Fruit fly (Drosophila melanogaster) whole organism, embryonic: Measurements from ENCODE around the gene CG11898.
A peak's percentile ranks its signal among the peaks of the same experiment; 100 is the strongest.

ENCODE experiments used
- BEAF-32 ChIP-seq: fragments of 200-800 bp; sonication (Bioruptor generic); optimal IDR thresholded peaks from 3 replicates; lab custom pipeline; 2017; ENCODE audit warnings: missing biosample characterization, missing genetic modification characterization, mild to moderate bottlenecking, moderate library complexity, missing genetic modification reagents
- CG11093 ChIP-seq: fragments of 200-800 bp; sonication (Bioruptor generic); IDR thresholded peaks from 3 replicates; pipeline ENCODE4 v1.3.6; 2022; ENCODE audit warnings: missing biosample characterization, missing genetic modification characterization
- CG12236 ChIP-seq: fragments of 200-800 bp; sonication (Bioruptor generic); optimal IDR thresholded peaks from 2 replicates; lab custom pipeline; 2016; ENCODE audit warnings: missing biosample characterization, missing genetic modification characterization
- CG12659 ChIP-seq: fragments of 200-800 bp; sonication (Bioruptor generic); optimal IDR thresholded peaks from 3 replicates; lab custom pipeline; 2017; ENCODE audit warnings: mild to moderate bottlenecking, missing biosample characterization, missing genetic modification reagents, missing genetic modification characterization
- CG12769 ChIP-seq: fragments of 200-800 bp; sonication (Bioruptor generic); optimal IDR thresholded peaks from 2 replicates; lab custom pipeline; 2019; ENCODE audit warnings: missing biosample characterization, mild to moderate bottlenecking, missing genetic modification characterization, moderate library complexity
- CG14965 ChIP-seq: fragments of 200-800 bp; sonication (Bioruptor generic); optimal IDR thresholded peaks from 2 replicates; lab custom pipeline; 2016; ENCODE audit warnings: missing biosample characterization, missing genetic modification characterization, borderline replicate concordance
- CG15073 ChIP-seq: fragments of 200-800 bp; sonication (Bioruptor generic); optimal IDR thresholded peaks from 2 replicates; lab custom pipeline; 2016; ENCODE audit warnings: missing biosample characterization, missing genetic modification characterization
- CG16813 ChIP-seq: fragments of 200-800 bp; sonication (Bioruptor generic); IDR thresholded peaks from 3 replicates; pipeline ENCODE4 v1.3.6; 2022; ENCODE audit warnings: missing biosample characterization, missing genetic modification characterization; ENCODE audit not compliant: partially characterized antibody
- CG1792 ChIP-seq: fragments of 200-800 bp; sonication (Bioruptor generic); optimal IDR thresholded peaks from 2 replicates; lab custom pipeline; 2016; ENCODE audit warnings: missing biosample characterization, missing genetic modification characterization
- CG2678 ChIP-seq: fragments of 200-800 bp; sonication (Bioruptor generic); optimal IDR thresholded peaks from 3 replicates; lab custom pipeline; 2019; ENCODE audit warnings: missing biosample characterization, mild to moderate bottlenecking, missing genetic modification characterization, moderate library complexity
- CG3163 ChIP-seq: fragments of 200-800 bp; sonication (Bioruptor generic); optimal IDR thresholded peaks from 3 replicates; lab custom pipeline; 2016; ENCODE audit warnings: missing biosample characterization, missing genetic modification characterization
- CG34376 ChIP-seq: fragments of 200-800 bp; sonication (Bioruptor generic); optimal IDR thresholded peaks from 2 replicates; lab custom pipeline; 2018; ENCODE audit warnings: missing biosample characterization, mild to moderate bottlenecking, missing genetic modification characterization
- CG3995 ChIP-seq: fragments of 200-800 bp; sonication (Bioruptor generic); optimal IDR thresholded peaks from 3 replicates; lab custom pipeline; 2016; ENCODE audit warnings: missing biosample characterization, missing genetic modification characterization
- CG4360 ChIP-seq: fragments of 200-800 bp; sonication (Bioruptor generic); IDR thresholded peaks from 2 replicates; pipeline ENCODE4 v1.3.6; 2022; ENCODE audit warnings: missing biosample characterization, missing genetic modification characterization
- CG4730 ChIP-seq: fragments of 200-800 bp; sonication (Bioruptor generic); IDR thresholded peaks from 2 replicates; pipeline ENCODE4 v1.3.6; 2022; ENCODE audit warnings: missing biosample characterization, missing genetic modification characterization
- CG6175 ChIP-seq: fragments of 200-800 bp; sonication (Bioruptor generic); IDR thresholded peaks from 3 replicates; pipeline ENCODE4 v1.3.6; 2022; ENCODE audit warnings: missing biosample characterization, missing genetic modification characterization
- CG6765 ChIP-seq: fragments of 200-800 bp; sonication (Bioruptor generic); optimal IDR thresholded peaks from 3 replicates; lab custom pipeline; 2017; ENCODE audit warnings: missing biosample characterization, mild to moderate bottlenecking, missing genetic modification characterization
- CG9215 ChIP-seq: fragments of 200-800 bp; sonication (Bioruptor generic); IDR thresholded peaks from 2 replicates; pipeline ENCODE4 v1.3.6; 2022; ENCODE audit warnings: missing biosample characterization, missing genetic modification characterization
- CHES-1-like ChIP-seq: fragments of 200-800 bp; sonication (Bioruptor generic); optimal IDR thresholded peaks from 2 replicates; lab custom pipeline; 2016; ENCODE audit warnings: missing biosample characterization, missing genetic modification characterization
- Elba2 ChIP-seq: fragments of 200-800 bp; sonication (Bioruptor generic); optimal IDR thresholded peaks from 3 replicates; lab custom pipeline; 2016; ENCODE audit warnings: missing biosample characterization, missing genetic modification characterization
- Ets97D ChIP-seq: fragments of 200-800 bp; sonication (Bioruptor generic); optimal IDR thresholded peaks from 3 replicates; lab custom pipeline; 2016; ENCODE audit warnings: missing biosample characterization, missing genetic modification characterization
- H15 ChIP-seq: fragments of 200-800 bp; sonication (Bioruptor generic); IDR thresholded peaks from 3 replicates; pipeline ENCODE4 v1.3.6; 2022; ENCODE audit warnings: missing biosample characterization, missing genetic modification characterization
- Hey ChIP-seq: fragments of 200-800 bp; sonication (Bioruptor generic); optimal IDR thresholded peaks from 3 replicates; lab custom pipeline; 2018; ENCODE audit warnings: missing biosample characterization, mild to moderate bottlenecking, missing genetic modification characterization
- Hsf ChIP-seq: fragments of 200-800 bp; sonication (Bioruptor generic); optimal IDR thresholded peaks from 3 replicates; lab custom pipeline; 2016; ENCODE audit warnings: missing biosample characterization, missing genetic modification characterization
- Lim3 ChIP-seq: fragments of 200-800 bp; sonication (Bioruptor generic); IDR thresholded peaks from 2 replicates; pipeline ENCODE4 v1.3.6; 2022; ENCODE audit warnings: missing biosample characterization, missing genetic modification characterization
- Lpt ChIP-seq: fragments of >200 bp; optimal IDR thresholded peaks from 2 replicates; lab custom pipeline; 2018; ENCODE audit warnings: missing biosample characterization, missing genetic modification characterization
- MESR4 ChIP-seq: fragments of 200-800 bp; sonication (Bioruptor generic); optimal IDR thresholded peaks from 2 replicates; lab custom pipeline; 2018; ENCODE audit warnings: missing biosample characterization, mild to moderate bottlenecking, missing genetic modification characterization, moderate library complexity
- Nf-YA ChIP-seq: fragments of 200-800 bp; sonication (Bioruptor generic); IDR thresholded peaks from 2 replicates; pipeline ENCODE4 v1.3.6; 2022; ENCODE audit warnings: missing biosample characterization, missing genetic modification characterization
- Opbp ChIP-seq: fragments of 200-800 bp; sonication (Bioruptor generic); IDR thresholded peaks from 3 replicates; pipeline ENCODE4 v1.3.6; 2022; ENCODE audit warnings: missing biosample characterization, missing genetic modification characterization; ENCODE audit not compliant: partially characterized antibody
- Pdp1 ChIP-seq, 2 experiments: fragments of 200-800 bp; sonication (Bioruptor generic); optimal IDR thresholded peaks; 3 replicates each; lab custom pipeline; 2016; ENCODE audit warnings: missing biosample characterization in 2 of 2, missing genetic modification characterization in 2 of 2, mild to moderate bottlenecking in 1 of 2, moderate library complexity in 1 of 2
- Ravus ChIP-seq: fragments of 200-800 bp; sonication (Bioruptor generic); IDR thresholded peaks from 2 replicates; pipeline ENCODE4 v1.3.6; 2022; ENCODE audit warnings: missing biosample characterization, missing genetic modification characterization
- Scr ChIP-seq: fragments of 200-800 bp; sonication (Bioruptor generic); IDR thresholded peaks from 2 replicates; pipeline ENCODE4 v1.3.6; 2022; ENCODE audit warnings: missing biosample characterization, missing genetic modification characterization; ENCODE audit not compliant: partially characterized antibody
- Trl ChIP-seq, 3 experiments: fragments of >200 bp in 2 of 3; fragments of 200-800 bp in 1 of 3; sonication (Bioruptor generic) in 1 of 3; optimal IDR thresholded peaks; 2 replicates in 1 of 3; 3 replicates in 2 of 3; lab custom pipeline; 2016 to 2017; ENCODE audit warnings: missing biosample characterization in 1 of 3, missing genetic modification characterization in 1 of 3
- Xrp1 ChIP-seq: fragments of 200-800 bp; sonication (Bioruptor generic); IDR thresholded peaks from 2 replicates; pipeline ENCODE4 v1.3.6; 2022; ENCODE audit warnings: missing biosample characterization, missing genetic modification characterization
- ara ChIP-seq: fragments of 200-800 bp; sonication (Bioruptor generic); IDR thresholded peaks from 2 replicates; pipeline ENCODE4 v1.3.6; 2022; ENCODE audit warnings: missing biosample characterization, missing genetic modification characterization
- cad ChIP-seq: fragments of >200 bp; optimal IDR thresholded peaks from 2 replicates; lab custom pipeline; 2017; ENCODE audit warnings: missing biosample characterization, missing genetic modification characterization
- chinmo ChIP-seq: fragments of 200-800 bp; sonication (Bioruptor generic); IDR thresholded peaks from 4 replicates; pipeline ENCODE4 v1.3.6; 2022; ENCODE audit warnings: missing biosample characterization, missing genetic modification characterization; ENCODE audit not compliant: partially characterized antibody
- chn ChIP-seq: fragments of 200-800 bp; sonication (Bioruptor generic); optimal IDR thresholded peaks from 2 replicates; lab custom pipeline; 2016; ENCODE audit warnings: missing biosample characterization, missing genetic modification characterization
- crol ChIP-seq: fragments of 200-800 bp; sonication (Bioruptor generic); IDR thresholded peaks from 2 replicates; pipeline ENCODE4 v1.3.6; 2022; ENCODE audit warnings: missing biosample characterization, missing genetic modification characterization
- dimm ChIP-seq: fragments of 200-800 bp; sonication (Bioruptor generic); IDR thresholded peaks from 2 replicates; pipeline ENCODE4 v1.3.6; 2022; ENCODE audit warnings: missing biosample characterization, missing genetic modification characterization
- grau ChIP-seq: fragments of 200-800 bp; optimal IDR thresholded peaks from 3 replicates; lab custom pipeline; 2019; ENCODE audit warnings: missing biosample characterization, mild to moderate bottlenecking, missing genetic modification characterization, moderate library complexity
- insv ChIP-seq, 2 experiments: fragments of 200-800 bp; sonication (Bioruptor generic); optimal IDR thresholded peaks; 3 replicates each; lab custom pipeline; 2016 to 2018; ENCODE audit warnings: missing biosample characterization in 2 of 2, missing genetic modification characterization in 2 of 2
- jing ChIP-seq: fragments of 200-800 bp; sonication (Bioruptor generic); optimal IDR thresholded peaks from 2 replicates; lab custom pipeline; 2018; ENCODE audit warnings: missing biosample characterization, mild to moderate bottlenecking, missing genetic modification characterization
- lbe ChIP-seq: fragments of 200-800 bp; sonication (Bioruptor generic); optimal IDR thresholded peaks from 2 replicates; lab custom pipeline; 2016; ENCODE audit warnings: missing biosample characterization, mild to moderate bottlenecking, missing genetic modification characterization
- maf-S ChIP-seq: fragments of 200-800 bp; sonication (Bioruptor generic); optimal IDR thresholded peaks from 2 replicates; lab custom pipeline; 2016; ENCODE audit warnings: missing biosample characterization, missing genetic modification characterization
- org-1 ChIP-seq: fragments of 200-800 bp; sonication (Bioruptor generic); optimal IDR thresholded peaks from 2 replicates; lab custom pipeline; 2017; ENCODE audit warnings: missing biosample characterization, missing genetic modification characterization
- sug ChIP-seq: fragments of 200-800 bp; optimal IDR thresholded peaks from 2 replicates; lab custom pipeline; 2019; ENCODE audit warnings: missing biosample characterization, mild to moderate bottlenecking, missing genetic modification characterization, moderate library complexity
- toy ChIP-seq: fragments of 200-800 bp; sonication (Bioruptor generic); IDR thresholded peaks from 2 replicates; pipeline ENCODE4 v1.3.6; 2022; ENCODE audit warnings: missing biosample characterization, missing genetic modification characterization
- usp ChIP-seq: fragments of >200 bp; optimal IDR thresholded peaks from 2 replicates; lab custom pipeline; 2017; ENCODE audit warnings: missing biosample characterization, missing genetic modification characterization
- vvl ChIP-seq: fragments of 200-800 bp; sonication (Bioruptor generic); IDR thresholded peaks from 2 replicates; pipeline ENCODE4 v1.3.6; 2022; ENCODE audit warnings: missing biosample characterization, missing genetic modification characterization
- z ChIP-seq: fragments of 200-800 bp; sonication (Bioruptor generic); IDR thresholded peaks from 3 replicates; pipeline ENCODE4 v1.3.6; 2022; ENCODE audit warnings: missing biosample characterization, missing genetic modification characterization

Gene CG11898

dm6 chr3R:29214982-29215533 lies 49.6 kb downstream of the CG11898 start (continued):
- no peak for TF ChIP-seq maf-S (GFP tag; lab: Kevin White, UChicago)
- 0 out of 2 replicates have a peak, but pooled peaks have one; percentile 7 for TF ChIP-seq vvl (GFP tag; lab: Robert Waterston, UW)
- peak; percentile 57 for TF ChIP-seq lbe (GFP tag; lab: Kevin White, UChicago)
- TF ChIP-seq CG12769 = peak; percentile 58
- no peak for TF ChIP-seq CG6765 (GFP tag; lab: Kevin White, UChicago)
- no peak for TF ChIP-seq Lim3 (GFP tag; lab: Robert Waterston, UW)
- TF ChIP-seq usp (GFP tag; lab: Kevin White, UChicago) = no peak
- peak; percentile 90 for TF ChIP-seq CG3163
- no peak for TF ChIP-seq CG4730 (GFP tag; lab: Robert Waterston, UW)
- peak; percentile 39 for TF ChIP-seq CG2678 (tag; lab: Kevin White, UChicago)
- no peak for TF ChIP-seq Lpt
- TF ChIP-seq CG6175 (GFP tag; lab: Robert Waterston, UW) = no peak
- TF ChIP-seq Xrp1 (GFP tag; lab: Robert Waterston, UW) = no peak
- no peak for TF ChIP-seq Ravus (GFP tag; lab: Robert Waterston, UW)
- no peak for TF ChIP-seq Opbp (GFP tag; lab: Robert Waterston, UW)
- peak; percentile 27; the same call in 1 of the 2 replicates for TF ChIP-seq crol (GFP tag; lab: Robert Waterston, UW)
- TF ChIP-seq chn (GFP tag; lab: Kevin White, UChicago) = no peak
- TF ChIP-seq CG34376 (GFP tag; lab: Kevin White, UChicago) = peak; percentile 82
- TF ChIP-seq CG4360 (GFP tag; lab: Robert Waterston, UW) = peak; percentile 96
- peak; percentile 73 to 77 for TF ChIP-seq Trl (optimal IDR thresholded peaks at IDR 0.05; lab: Kevin White, UChicago)
- peak; percentile 8 for TF ChIP-seq Trl (GFP tag; optimal IDR thresholded peaks at IDR 0.05; lab: Kevin White, UChicago)
- no peak for TF ChIP-seq H15
- TF ChIP-seq CG15073 (GFP tag; lab: Kevin White, UChicago) = no peak
- no peak for TF ChIP-seq MESR4 (GFP tag; lab: Kevin White, UChicago)
- no peak for TF ChIP-seq CG14965 (GFP tag; lab: Kevin White, UChicago)
- no peak for TF ChIP-seq org-1 (GFP tag; lab: Kevin White, UChicago)
- TF ChIP-seq sug (tag; lab: Kevin White, UChicago) = peak; percentile 71
- TF ChIP-seq ara (GFP tag; lab: Robert Waterston, UW) = no peak
- TF ChIP-seq insv (GFP tag; optimal IDR thresholded peaks at IDR 0.05; lab: Kevin White, UChicago) = peak in 1 of 2 experiments; percentile 96
- no peak for TF ChIP-seq Hsf (GFP tag; lab: Kevin White, UChicago)
- TF ChIP-seq grau (tag; lab: Kevin White, UChicago) = peak; percentile 4
- TF ChIP-seq CHES-1-like (GFP tag; lab: Kevin White, UChicago) = peak; percentile 16
- no peak for TF ChIP-seq CG3995
- TF ChIP-seq z (GFP tag; lab: Robert Waterston, UW) = no peak
- TF ChIP-seq jing (GFP tag; lab: Kevin White, UChicago) = no peak
- TF ChIP-seq CG12236 (GFP tag; lab: Kevin White, UChicago) = no peak
- no peak for TF ChIP-seq CG9215 (GFP tag; lab: Robert Waterston, UW)
- no peak for TF ChIP-seq toy (GFP tag; lab: Robert Waterston, UW)
- no peak for TF ChIP-seq Ets97D (GFP tag; lab: Kevin White, UChicago)
- 0 out of 2 replicates have a peak, but pooled peaks have one; percentile 23 for TF ChIP-seq Scr (GFP tag; lab: Robert Waterston, UW)
- no peak for TF ChIP-seq CG12659
- no peak for TF ChIP-seq cad (GFP tag; lab: Kevin White, UChicago)
- TF ChIP-seq Nf-YA (GFP tag; lab: Robert Waterston, UW) = no peak; the same call in 1 of the 2 replicates
- peak; percentile 98 for TF ChIP-seq Elba2 (GFP tag; lab: Kevin White, UChicago)
- TF ChIP-seq BEAF-32 = peak; percentile 15
- no peak for TF ChIP-seq dimm
- no peak for TF ChIP-seq CG16813
- no peak for TF ChIP-seq CG11093
- peak in 1 of 2 experiments; percentile 46 for TF ChIP-seq Pdp1 (GFP tag; optimal IDR thresholded peaks at IDR 0.05; lab: Kevin White, UChicago)
- 0 out of 4 replicates have a peak, but pooled peaks have one; percentile 54 for TF ChIP-seq chinmo (GFP tag; lab: Robert Waterston, UW)
- no peak for TF ChIP-seq Hey (tag; lab: Kevin White, UChicago)
- no peak for TF ChIP-seq CG1792 (GFP tag; lab: Kevin White, UChicago)
